Worm (Caenorhabditis elegans) whole organism, mixed stage, embryonic: ENCODE data around the gene C18H7.7.
A peak's percentile ranks its signal among the peaks of the same experiment; 100 is the strongest.

ENCODE experiments used
- M03D4.4 ChIP-seq: sonication (generic microtip); optimal IDR thresholded peaks from 2 replicates; lab custom pipeline; 2017; ENCODE audit warnings: mild to moderate bottlenecking, missing genetic modification characterization, missing compliant biosample characterization
- bed-3 ChIP-seq: fragments of 200-800 bp; sonication (Bioruptor generic); optimal IDR thresholded peaks from 3 replicates; lab custom pipeline; 2018; ENCODE audit warnings: mild to moderate bottlenecking, missing genetic modification characterization, moderate library complexity, missing compliant biosample characterization
- blmp-1 ChIP-seq: fragments of 150-350 bp; optimal IDR thresholded peaks from 2 replicates; lab custom pipeline; 2014; ENCODE audit warnings: missing biosample characterization, missing genetic modification characterization
- ceh-39 ChIP-seq: fragments of 150-350 bp; optimal IDR thresholded peaks from 2 replicates; lab custom pipeline; 2014; ENCODE audit warnings: missing biosample characterization, missing genetic modification characterization
- ceh-43 ChIP-seq: fragments of 200-800 bp; sonication (Bioruptor generic); optimal IDR thresholded peaks from 2 replicates; lab custom pipeline; 2018; ENCODE audit warnings: mild to moderate bottlenecking, missing genetic modification characterization, moderate library complexity, missing compliant biosample characterization
- ceh-83 ChIP-seq: fragments of 200-800 bp; sonication (Bioruptor generic); optimal IDR thresholded peaks from 2 replicates; lab custom pipeline; 2018; ENCODE audit warnings: mild to moderate bottlenecking, missing genetic modification characterization, missing compliant biosample characterization
- ces-1 ChIP-seq: fragments of 150-350 bp; optimal IDR thresholded peaks from 2 replicates; lab custom pipeline; 2014; ENCODE audit warnings: missing biosample characterization, missing genetic modification reagents, missing genetic modification characterization
- cnd-1 ChIP-seq: fragments of 200-800 bp; sonication (Bioruptor generic); optimal IDR thresholded peaks from 2 replicates; lab custom pipeline; 2018; ENCODE audit warnings: mild to moderate bottlenecking, missing genetic modification characterization, missing compliant biosample characterization
- drap-1 ChIP-seq: fragments of 200-800 bp; sonication (Bioruptor generic); optimal IDR thresholded peaks from 3 replicates; lab custom pipeline; 2018; ENCODE audit warnings: mild to moderate bottlenecking, missing genetic modification characterization, missing compliant biosample characterization
- elt-1 ChIP-seq: sonication (generic microtip); optimal IDR thresholded peaks from 2 replicates; lab custom pipeline; 2017; ENCODE audit warnings: missing genetic modification characterization, mild to moderate bottlenecking, missing compliant biosample characterization, antibody characterized with exemption, moderate library complexity, borderline replicate concordance; ENCODE audit not compliant: insufficient read depth
- elt-3 ChIP-seq: fragments of 150-350 bp; optimal IDR thresholded peaks from 2 replicates; lab custom pipeline; 2014; ENCODE audit warnings: missing biosample characterization, missing genetic modification characterization
- flh-1 ChIP-seq: fragments of 200-800 bp; sonication (Bioruptor generic); optimal IDR thresholded peaks from 2 replicates; lab custom pipeline; 2018; ENCODE audit warnings: mild to moderate bottlenecking, missing genetic modification characterization, moderate library complexity, missing compliant biosample characterization
- ham-2 ChIP-seq: fragments of 200-800 bp; sonication (Bioruptor generic); optimal IDR thresholded peaks from 2 replicates; lab custom pipeline; 2018; ENCODE audit warnings: mild to moderate bottlenecking, missing genetic modification characterization, missing compliant biosample characterization
- hlh-1 ChIP-seq: fragments of 150-350 bp; optimal IDR thresholded peaks from 2 replicates; lab custom pipeline; 2014; ENCODE audit warnings: missing biosample characterization, missing genetic modification reagents, missing genetic modification characterization
- lin-13 ChIP-seq: fragments of 150-350 bp; optimal IDR thresholded peaks from 2 replicates; lab custom pipeline; 2014; ENCODE audit warnings: missing biosample characterization, missing genetic modification characterization
- lin-32 ChIP-seq: fragments of 200-800 bp; sonication (Bioruptor generic); optimal IDR thresholded peaks from 2 replicates; lab custom pipeline; 2018; ENCODE audit warnings: mild to moderate bottlenecking, missing genetic modification characterization, missing compliant biosample characterization
- lsy-2 ChIP-seq: fragments of 150-350 bp; optimal IDR thresholded peaks from 2 replicates; lab custom pipeline; 2014; ENCODE audit warnings: missing biosample characterization, missing genetic modification characterization
- mab-5 ChIP-seq: fragments of 150-350 bp; optimal IDR thresholded peaks from 2 replicates; lab custom pipeline; 2014; ENCODE audit warnings: missing biosample characterization, missing genetic modification characterization
- mep-1 ChIP-seq: fragments of 150-350 bp; optimal IDR thresholded peaks from 2 replicates; lab custom pipeline; 2017; ENCODE audit warnings: missing biosample characterization, missing genetic modification reagents, missing genetic modification characterization, inconsistent platforms
- mls-2 ChIP-seq: sonication (generic microtip); optimal IDR thresholded peaks from 2 replicates; lab custom pipeline; 2016; ENCODE audit warnings: mild to moderate bottlenecking, missing genetic modification characterization, moderate library complexity, missing compliant biosample characterization
- nhr-12 ChIP-seq: fragments of 150-350 bp; optimal IDR thresholded peaks from 2 replicates; lab custom pipeline; 2014; ENCODE audit warnings: missing biosample characterization, missing genetic modification characterization
- nhr-2 ChIP-seq: fragments of 150-350 bp; optimal IDR thresholded peaks from 2 replicates; lab custom pipeline; 2014; ENCODE audit warnings: missing biosample characterization, missing genetic modification characterization
- nhr-237 ChIP-seq: fragments of 150-350 bp; optimal IDR thresholded peaks from 2 replicates; lab custom pipeline; 2014; ENCODE audit warnings: missing biosample characterization, missing genetic modification characterization
- nhr-28 ChIP-seq: fragments of 150-350 bp; optimal IDR thresholded peaks from 2 replicates; lab custom pipeline; 2014; ENCODE audit warnings: missing biosample characterization, missing genetic modification characterization
- nhr-76 ChIP-seq: sonication (generic microtip); optimal IDR thresholded peaks from 2 replicates; lab custom pipeline; 2017; ENCODE audit warnings: missing biosample characterization, missing genetic modification characterization
- pha-4 ChIP-seq: fragments of 150-350 bp; optimal IDR thresholded peaks from 2 replicates; lab custom pipeline; 2018; ENCODE audit warnings: missing biosample characterization, missing genetic modification reagents, missing genetic modification characterization
- sem-2 ChIP-seq: fragments of 200-800 bp; sonication (Bioruptor generic); optimal IDR thresholded peaks from 2 replicates; lab custom pipeline; 2018; ENCODE audit warnings: mild to moderate bottlenecking, missing genetic modification characterization, missing compliant biosample characterization
- snpc-4 ChIP-seq: fragments of 150-350 bp; optimal IDR thresholded peaks from 2 replicates; lab custom pipeline; 2014; ENCODE audit warnings: missing biosample characterization, missing genetic modification characterization
- sptf-1 ChIP-seq: sonication (generic microtip); optimal IDR thresholded peaks from 2 replicates; lab custom pipeline; 2017; ENCODE audit warnings: mild to moderate bottlenecking, missing genetic modification characterization, moderate library complexity, missing compliant biosample characterization
- tbx-8 ChIP-seq: fragments of 200-800 bp; sonication (Bioruptor generic); optimal IDR thresholded peaks from 2 replicates; lab custom pipeline; 2018; ENCODE audit warnings: mild to moderate bottlenecking, missing genetic modification characterization, moderate library complexity, missing compliant biosample characterization
- unc-120 ChIP-seq: sonication (generic microtip); optimal IDR thresholded peaks from 2 replicates; lab custom pipeline; 2017; ENCODE audit warnings: missing genetic modification characterization, missing compliant biosample characterization; ENCODE audit not compliant: poor library complexity, severe bottlenecking
- unc-39 ChIP-seq: fragments of 150-350 bp; optimal IDR thresholded peaks from 2 replicates; lab custom pipeline; 2014; ENCODE audit warnings: missing biosample characterization, missing genetic modification characterization
- unc-62 ChIP-seq: fragments of 150-350 bp; optimal IDR thresholded peaks from 2 replicates; lab custom pipeline; 2014; ENCODE audit warnings: missing biosample characterization, missing genetic modification reagents, missing genetic modification characterization
- zip-8 ChIP-seq: fragments of 150-350 bp; optimal IDR thresholded peaks from 2 replicates; lab custom pipeline; 2014; ENCODE audit warnings: missing biosample characterization, missing genetic modification characterization
- ztf-11 ChIP-seq: fragments of 150-350 bp; optimal IDR thresholded peaks from 2 replicates; lab custom pipeline; 2014; ENCODE audit warnings: missing biosample characterization, missing genetic modification characterization

Gene C18H7.7

DNA sequence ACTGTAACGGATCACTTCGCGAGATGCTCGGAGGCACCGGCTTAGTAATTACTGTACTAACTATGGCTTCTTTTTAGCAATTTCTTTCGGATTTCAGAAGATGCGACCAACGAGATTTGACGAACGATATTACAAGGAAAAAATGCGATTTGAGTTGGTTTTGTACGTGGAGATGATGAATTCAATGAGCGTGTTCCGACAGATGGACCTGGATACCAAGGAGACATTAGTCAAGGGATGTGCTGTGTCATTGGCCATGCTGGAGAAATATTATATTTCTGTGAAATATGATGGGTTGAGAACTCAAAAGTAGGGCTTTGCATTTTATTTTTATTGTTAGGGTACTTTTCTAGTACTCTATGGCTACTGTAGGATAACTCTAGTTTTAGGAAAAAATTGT, 34.4 kb upstream of the C18H7.7 start:
- TF ChIP-seq sptf-1 (tag; lab: Kevin White, UChicago) (no peak), flh-1 (GFP tag; lab: Kevin White, UChicago) (no peak), unc-39 (tag; lab: Kevin White, UChicago) (no peak), tbx-8 (GFP tag; lab: Kevin White, UChicago) (no peak), nhr-76 (tag; lab: Kevin White, UChicago) (no peak), lin-32 (GFP tag; lab: Kevin White, UChicago) (no peak), nhr-28 (tag; lab: Kevin White, UChicago) (no peak), ceh-39 (no peak), unc-62 (GFP tag; lab: Kevin White, UChicago) (no peak), sem-2 (no peak), pha-4 (tag; lab: Kevin White, UChicago) (no peak)

DNA sequence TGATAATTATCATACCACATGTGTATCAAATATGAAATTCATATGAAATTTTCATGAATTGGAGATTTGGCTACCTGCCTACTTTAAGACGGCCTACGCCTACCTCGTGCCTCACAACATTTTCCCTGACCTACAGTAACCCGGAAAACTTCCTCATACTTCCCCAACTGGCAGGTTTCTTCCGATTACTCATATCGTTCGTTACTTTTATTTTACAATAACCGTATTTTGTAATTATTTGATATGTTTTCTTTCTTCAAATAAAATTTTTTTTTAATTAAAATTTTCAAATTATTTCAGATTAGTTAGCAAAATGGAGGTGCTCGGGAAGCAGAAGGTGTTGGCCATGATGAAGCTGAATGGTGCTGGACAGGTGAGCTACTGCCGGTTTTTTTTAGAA, 31.0 kb upstream of the C18H7.7 start, which contains the start of gene nhr-76:
TSS of gene nhr-76 (plus strand) at position 301 of the 400 bp plus-strand sequence.
- TF ChIP-seq ztf-11 = no peak
- TF ChIP-seq nhr-76 (tag; lab: Kevin White, UChicago) = no peak
- TF ChIP-seq lin-32 (GFP tag; lab: Kevin White, UChicago) = no peak
- TF ChIP-seq M03D4.4 = no peak
- no peak for TF ChIP-seq pha-4 (tag; lab: Kevin White, UChicago)

DNA sequence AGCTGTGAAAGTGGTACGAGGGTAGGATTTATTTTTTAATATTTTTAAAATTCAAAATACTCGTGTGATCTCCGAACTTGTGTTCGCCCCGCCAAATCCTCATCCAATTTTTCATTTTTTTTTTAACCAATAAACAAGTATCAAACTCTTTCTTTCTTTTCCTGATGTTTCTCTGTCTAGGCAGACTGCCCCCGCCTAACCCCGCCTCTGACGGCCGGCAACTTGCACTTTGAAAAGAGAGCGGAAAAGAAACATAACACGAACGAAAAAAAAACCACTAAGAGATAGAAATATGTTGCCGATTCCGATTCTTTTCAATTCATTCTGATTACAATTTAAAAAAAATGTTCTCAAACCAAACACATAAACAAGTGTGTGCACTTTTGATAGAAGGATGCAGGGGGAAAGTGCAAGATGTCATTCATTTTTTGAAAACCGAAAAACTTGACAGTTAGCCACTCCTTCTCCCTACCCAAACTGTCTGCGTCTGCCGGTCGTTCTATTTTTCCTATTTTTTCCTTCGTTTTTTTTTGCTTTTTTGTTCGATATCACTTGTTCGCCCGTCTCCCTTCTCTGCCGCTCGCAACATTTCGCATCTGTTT, 29.9 kb upstream of the C18H7.7 start:
- TF ChIP-seq ham-2 (GFP tag; lab: Kevin White, UChicago) (no peak), cnd-1 (no peak), elt-3 (tag; lab: Kevin White, UChicago) (no peak), mep-1 (tag; lab: Kevin White, UChicago) (no peak), unc-62 (GFP tag; lab: Kevin White, UChicago) (no peak), bed-3 (GFP tag; lab: Kevin White, UChicago) (no peak), sem-2 (no peak), pha-4 (tag; lab: Kevin White, UChicago) (no peak), snpc-4 (tag; lab: Kevin White, UChicago) (no peak), tbx-8 (GFP tag; lab: Kevin White, UChicago) (no peak)

DNA sequence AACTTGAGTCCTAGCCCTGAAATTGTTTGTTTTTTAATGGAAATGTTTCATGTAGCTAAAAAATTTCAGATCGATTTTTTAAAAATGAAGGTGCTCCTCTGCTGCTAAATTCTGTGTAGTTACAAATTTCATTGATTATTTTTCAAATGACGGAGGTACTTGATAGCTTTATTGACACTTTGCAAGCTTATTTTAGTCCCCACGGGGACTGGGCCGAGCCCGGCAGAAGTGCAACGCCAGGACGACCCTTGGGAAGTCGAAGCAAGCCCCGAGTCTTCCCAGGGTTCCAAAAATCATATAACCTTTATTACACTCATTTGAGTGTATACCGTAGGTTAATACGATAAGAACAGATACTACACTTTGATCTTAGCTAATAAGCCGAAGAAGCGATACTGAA, 27.7 kb upstream of the C18H7.7 start:
- TF ChIP-seq ces-1 (GFP tag; lab: Kevin White, UChicago) (no peak), nhr-12 (tag; lab: Kevin White, UChicago) (no peak), blmp-1 (tag; lab: Kevin White, UChicago) (no peak), ceh-39 (no peak), flh-1 (GFP tag; lab: Kevin White, UChicago) (no peak), tbx-8 (GFP tag; lab: Kevin White, UChicago) (no peak), elt-1 (no peak), zip-8 (no peak)

DNA sequence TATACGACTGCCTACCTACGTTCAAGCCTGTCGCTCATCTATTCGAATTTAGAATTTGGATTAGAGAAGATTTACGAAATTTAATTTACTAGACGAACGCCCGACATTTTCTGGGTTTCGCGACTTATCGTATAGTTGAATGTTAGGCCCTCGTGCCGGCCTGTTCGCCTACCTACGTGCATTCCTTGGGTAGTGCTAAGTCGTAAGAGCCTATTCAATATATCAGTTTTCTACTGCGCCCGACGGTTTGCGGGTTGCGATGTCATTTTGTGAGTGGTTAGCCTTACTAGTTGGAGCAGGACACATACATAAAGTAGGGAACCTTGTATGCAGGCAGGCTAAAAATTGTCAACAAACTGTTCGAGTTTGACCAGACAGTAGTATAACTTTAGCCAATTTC, 26.8 kb upstream of the C18H7.7 start:
- no peak for TF ChIP-seq ces-1 (GFP tag; lab: Kevin White, UChicago)
- TF ChIP-seq lin-13 (tag; lab: Kevin White, UChicago) = no peak
- no peak for TF ChIP-seq zip-8
- TF ChIP-seq nhr-2 (tag; lab: Kevin White, UChicago) = no peak

DNA sequence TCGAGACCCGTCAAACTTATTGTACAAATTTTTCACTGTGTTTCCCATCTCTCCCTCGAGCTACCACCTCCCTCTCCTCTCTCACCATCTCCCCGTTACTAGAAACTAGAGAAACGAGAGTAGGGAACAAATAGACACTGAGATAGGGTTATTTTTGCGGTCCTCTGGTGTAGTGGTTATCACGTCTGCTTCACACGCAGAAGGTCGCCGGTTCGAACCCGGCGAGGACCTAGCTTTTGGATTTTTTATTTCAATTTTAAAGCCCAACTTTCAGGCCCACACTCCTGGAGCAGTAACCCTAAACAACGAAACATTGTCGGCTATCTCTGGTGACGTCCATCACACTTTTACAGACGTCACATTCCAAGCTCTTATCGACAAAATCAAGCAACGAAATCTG, 24.1 kb upstream of the C18H7.7 start:
- TF ChIP-seq nhr-237 (tag; lab: Kevin White, UChicago) = peak; percentile 8
- no peak for TF ChIP-seq blmp-1 (tag; lab: Kevin White, UChicago)
- TF ChIP-seq tbx-8 (GFP tag; lab: Kevin White, UChicago) = peak; percentile 72
- no peak for TF ChIP-seq elt-1
- TF ChIP-seq mep-1 (tag; lab: Kevin White, UChicago) = peak; percentile 29
- peak; percentile 85 for TF ChIP-seq ceh-83
- TF ChIP-seq drap-1 (GFP tag; lab: Kevin White, UChicago) = peak; percentile 82
- TF ChIP-seq pha-4 (tag; lab: Kevin White, UChicago) = peak; percentile 26
- no peak for TF ChIP-seq snpc-4 (tag; lab: Kevin White, UChicago)
- TF ChIP-seq lin-32 (GFP tag; lab: Kevin White, UChicago) = peak; percentile 81
- TF ChIP-seq ces-1 (GFP tag; lab: Kevin White, UChicago) = peak; percentile 28
- TF ChIP-seq lin-13 (tag; lab: Kevin White, UChicago) = no peak
- TF ChIP-seq mls-2 = peak; percentile 78
- TF ChIP-seq hlh-1 (tag; lab: Kevin White, UChicago) = no peak
- TF ChIP-seq ceh-43 (GFP tag; lab: Kevin White, UChicago) = peak; percentile 74
- TF ChIP-seq nhr-28 (tag; lab: Kevin White, UChicago) = peak; percentile 20
- TF ChIP-seq lsy-2 (tag; lab: Kevin White, UChicago) = peak; percentile 2
- TF ChIP-seq sem-2 = peak; percentile 61
- TF ChIP-seq unc-120 (tag; lab: Kevin White, UChicago) = peak; percentile 76
- TF ChIP-seq elt-3 (tag; lab: Kevin White, UChicago) = no peak
- TF ChIP-seq ztf-11 = peak; percentile 21
- TF ChIP-seq sptf-1 (tag; lab: Kevin White, UChicago) = peak; percentile 91
- peak; percentile 86 for TF ChIP-seq M03D4.4
- peak; percentile 68 for TF ChIP-seq ham-2 (GFP tag; lab: Kevin White, UChicago)
- no peak for TF ChIP-seq mab-5 (tag; lab: Kevin White, UChicago)
- no peak for TF ChIP-seq ceh-39
- no peak for TF ChIP-seq nhr-2 (tag; lab: Kevin White, UChicago)
- TF ChIP-seq nhr-12 (tag; lab: Kevin White, UChicago) = no peak
- TF ChIP-seq bed-3 (GFP tag; lab: Kevin White, UChicago) = peak; percentile 69
- TF ChIP-seq zip-8 = no peak
- peak; percentile 70 for TF ChIP-seq flh-1 (GFP tag; lab: Kevin White, UChicago)
- no peak for TF ChIP-seq unc-39 (tag; lab: Kevin White, UChicago)
- TF ChIP-seq nhr-76 (tag; lab: Kevin White, UChicago) = no peak
